Fruit fly (Drosophila melanogaster): Measurements from ENCODE around the gene RPA2.

The RPA2 gene

DNA sequence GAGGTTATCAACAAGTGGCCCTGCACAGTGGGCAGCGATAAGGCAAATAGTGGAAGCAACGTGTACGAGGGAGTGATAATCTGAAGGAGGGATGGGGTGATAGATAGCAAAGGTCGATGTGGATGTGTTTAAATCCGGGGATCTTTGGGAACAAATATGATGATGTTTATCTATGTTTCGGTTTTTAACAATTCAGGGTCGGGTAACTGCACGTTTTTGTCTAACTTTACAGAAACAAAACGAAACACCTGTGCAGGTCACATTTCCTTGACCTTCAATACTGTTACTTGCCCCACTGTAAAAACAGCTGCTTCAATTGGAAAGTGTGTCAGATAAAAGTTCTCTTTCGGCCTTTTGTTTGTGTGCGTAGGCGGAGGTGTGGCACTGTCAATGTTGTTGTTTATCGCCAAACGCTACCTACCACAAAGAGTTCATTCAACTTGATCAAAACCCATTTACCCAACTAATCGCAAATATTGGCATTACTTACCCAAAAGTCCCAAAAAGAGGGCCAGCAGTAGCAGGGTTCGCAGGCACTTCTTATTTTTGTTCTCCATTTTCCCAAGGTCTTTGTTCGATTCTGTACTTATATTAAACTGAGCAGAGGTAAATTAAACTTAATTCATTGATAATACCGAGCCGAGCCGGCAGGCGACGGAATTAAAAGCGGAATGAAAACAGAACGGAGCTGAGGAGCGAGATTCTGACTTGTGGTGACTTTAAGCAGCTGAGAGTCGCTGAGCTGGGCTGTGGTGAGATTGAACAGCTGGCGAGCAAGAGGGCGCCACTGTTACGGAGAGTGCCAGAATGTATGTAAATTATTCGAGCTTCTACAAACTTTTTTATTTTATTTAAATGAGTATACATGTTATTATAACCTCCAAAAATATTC, 3.5 kb downstream of the RPA2 start, which contains the start of gene Mtp (continued):
- TF ChIP-seq CG2678 (tag; optimal IDR thresholded peaks at IDR 0.05) (peak; percentile 80), Dll (GFP tag; IDR thresholded peaks at IDR 0.05; ENCODE audit: partially characterized antibody) (no peak), pnt (GFP tag; optimal IDR thresholded peaks at IDR 0.05) (peak; percentile 79), Atf-2 (GFP tag; optimal IDR thresholded peaks at IDR 0.05) (peak; percentile 71), vvl (GFP tag; IDR thresholded peaks at IDR 0.05) (peak; percentile 85), Xrp1 (GFP tag; IDR thresholded peaks at IDR 0.05) (peak; percentile 77), sens-2 (GFP tag; IDR thresholded peaks at IDR 0.05) (peak; percentile 50), CG10366 (GFP tag; IDR thresholded peaks at IDR 0.05) (peak; percentile 59), fd96Cb (tag; optimal IDR thresholded peaks at IDR 0.05) (peak; percentile 65), Ets97D (GFP tag; optimal IDR thresholded peaks at IDR 0.05) (peak; percentile 17), cg (GFP tag; optimal IDR thresholded peaks at IDR 0.05) (peak; percentile 56), CG17612 (GFP tag; IDR thresholded peaks at IDR 0.05) (no peak), CG14710 (tag; optimal IDR thresholded peaks at IDR 0.05) (peak; percentile 77), Six4 (GFP tag; optimal IDR thresholded peaks at IDR 0.05) (peak; percentile 59), CG14667 (GFP tag; IDR thresholded peaks at IDR 0.05) (no peak), Doc3 (GFP tag; IDR thresholded peaks at IDR 0.05; ENCODE audit: partially characterized antibody) (no peak), CG4328 (GFP tag; optimal IDR thresholded peaks at IDR 0.05) (peak; percentile 44), Lpt (GFP tag; optimal IDR thresholded peaks at IDR 0.05) (no peak), E2f2 (GFP tag; IDR thresholded peaks at IDR 0.05) (peak; percentile 57), slou (GFP tag; optimal IDR thresholded peaks at IDR 0.05) (peak; percentile 39), CG10267 (tag; optimal IDR thresholded peaks at IDR 0.05) (peak; percentile 54), Meics (GFP tag; optimal IDR thresholded peaks at IDR 0.05) (peak; percentile 48), CG10565 (GFP tag; optimal IDR thresholded peaks at IDR 0.05) (no peak), CG6654 (GFP tag; optimal IDR thresholded peaks at IDR 0.05) (peak; percentile 50), CG17385 (GFP tag; optimal IDR thresholded peaks at IDR 0.05) (peak; percentile 71), eyg (GFP tag; optimal IDR thresholded peaks at IDR 0.05) (peak; percentile 62), CG1647 (GFP tag; optimal IDR thresholded peaks at IDR 0.05) (peak; percentile 72), CG3281 (GFP tag; optimal IDR thresholded peaks at IDR 0.05) (peak; percentile 53), HHEX (GFP tag; optimal IDR thresholded peaks at IDR 0.05) (peak; percentile 67), CG8089 (GFP tag; optimal IDR thresholded peaks at IDR 0.05) (peak; percentile 58), CG17359 (tag; optimal IDR thresholded peaks at IDR 0.05) (peak; percentile 56), Blimp-1 (GFP tag; optimal IDR thresholded peaks at IDR 0.05) (peak; percentile 79), Sin3A (optimal IDR thresholded peaks at IDR 0.05) (no peak), dysf (GFP tag; IDR thresholded peaks at IDR 0.05) (peak; percentile 76), rib (GFP tag; IDR thresholded peaks at IDR 0.05) (no peak), CG8944 (GFP tag; optimal IDR thresholded peaks at IDR 0.05) (peak; percentile 76), CG18476 (GFP tag; optimal IDR thresholded peaks at IDR 0.05) (peak; percentile 61), MBD-R2 (GFP tag; IDR thresholded peaks at IDR 0.05) (peak; percentile 26; the same call in 1 of the 2 replicates), jing (GFP tag; optimal IDR thresholded peaks at IDR 0.05) (peak; percentile 37), fd64A (GFP tag; optimal IDR thresholded peaks at IDR 0.05) (peak; percentile 47), CG17912 (GFP tag; optimal IDR thresholded peaks at IDR 0.05) (no peak), CG3995 (GFP tag; optimal IDR thresholded peaks at IDR 0.05) (peak; percentile 32), z (GFP tag; IDR thresholded peaks at IDR 0.05) (no peak), Asciz (GFP tag; optimal IDR thresholded peaks at IDR 0.05) (peak; percentile 65), klu (GFP tag; IDR thresholded peaks at IDR 0.05) (peak; percentile 29; the same call in 1 of the 2 replicates), CG34422 (GFP tag; IDR thresholded peaks at IDR 0.05) (peak; percentile 30; the same call in 1 of the 3 replicates), D (optimal IDR thresholded peaks at IDR 0.05) (no peak), D (GFP tag; optimal IDR thresholded peaks at IDR 0.05) (peak; percentile 76), CG7928 (GFP tag; optimal IDR thresholded peaks at IDR 0.05) (no peak), dan (GFP tag; IDR thresholded peaks at IDR 0.05) (no peak)
